Fruit fly (Drosophila melanogaster) whole organism, prepupa: ENCODE data around the gene fon.

Experiments used
- Blimp-1 ChIP-seq: fragments of 200-800 bp; sonication (Bioruptor generic); optimal IDR thresholded peaks from 3 replicates; lab custom pipeline; 2017; ENCODE audit warnings: missing biosample characterization, missing genetic modification characterization, mild to moderate bottlenecking, moderate library complexity, missing genetic modification reagents
- CG10669 ChIP-seq: fragments of 200-800 bp; sonication (Bioruptor generic); optimal IDR thresholded peaks from 3 replicates; lab custom pipeline; 2018; ENCODE audit warnings: missing biosample characterization, mild to moderate bottlenecking, missing genetic modification characterization, moderate library complexity
- CG4318 ChIP-seq: fragments of 200-800 bp; sonication (Bioruptor generic); optimal IDR thresholded peaks from 3 replicates; lab custom pipeline; 2017; ENCODE audit warnings: missing biosample characterization, mild to moderate bottlenecking, missing genetic modification characterization
- CG6792 ChIP-seq: fragments of 200-800 bp; sonication (Bioruptor generic); optimal IDR thresholded peaks from 3 replicates; lab custom pipeline; 2016; ENCODE audit warnings: missing biosample characterization, missing genetic modification characterization
- CG9139 ChIP-seq: fragments of 200-800 bp; sonication (Bioruptor generic); optimal IDR thresholded peaks from 3 replicates; lab custom pipeline; 2017; ENCODE audit warnings: missing biosample characterization, mild to moderate bottlenecking, missing genetic modification characterization
- Eip75B ChIP-seq: fragments of 200-800 bp; sonication (Bioruptor generic); optimal IDR thresholded peaks from 3 replicates; lab custom pipeline; 2016; ENCODE audit warnings: missing biosample characterization, missing genetic modification characterization
- Ets21C ChIP-seq: fragments of 200-800 bp; sonication (Bioruptor generic); optimal IDR thresholded peaks from 3 replicates; lab custom pipeline; 2016; ENCODE audit warnings: missing biosample characterization, missing genetic modification characterization
- Gug ChIP-seq: fragments of 200-800 bp; sonication (Bioruptor generic); IDR thresholded peaks from 2 replicates; pipeline ENCODE4 v1.3.6; 2022; ENCODE audit warnings: missing biosample characterization, missing genetic modification characterization
- Sox102F ChIP-seq: fragments of 200-800 bp; sonication (Bioruptor generic); optimal IDR thresholded peaks from 2 replicates; lab custom pipeline; 2016; ENCODE audit warnings: missing biosample characterization, mild to moderate bottlenecking, missing genetic modification characterization
- acj6 ChIP-seq: fragments of 200-800 bp; sonication (Bioruptor generic); optimal IDR thresholded peaks from 3 replicates; lab custom pipeline; 2016; ENCODE audit warnings: missing biosample characterization, missing genetic modification characterization
- dac ChIP-seq: fragments of 200-800 bp; sonication (Bioruptor generic); optimal IDR thresholded peaks from 2 replicates; lab custom pipeline; 2017; ENCODE audit warnings: missing biosample characterization, mild to moderate bottlenecking, missing genetic modification characterization
- eg ChIP-seq: fragments of 200-800 bp; sonication (Bioruptor generic); IDR thresholded peaks from 3 replicates; pipeline ENCODE4 v1.3.6; 2022; ENCODE audit warnings: missing biosample characterization, missing genetic modification characterization
- fd85E ChIP-seq: fragments of 200-800 bp; sonication (Bioruptor generic); optimal IDR thresholded peaks from 3 replicates; lab custom pipeline; 2016; ENCODE audit warnings: missing biosample characterization, missing genetic modification characterization
- spab ChIP-seq: fragments of 200-800 bp; sonication (Bioruptor generic); optimal IDR thresholded peaks from 2 replicates; lab custom pipeline; 2017; ENCODE audit warnings: missing biosample characterization, mild to moderate bottlenecking, missing genetic modification characterization, missing genetic modification reagents

- no peak for TF ChIP-seq dac (GFP tag; lab: Kevin White, UChicago)
- TF ChIP-seq Sox102F (GFP tag; lab: Kevin White, UChicago), result no peak
- no peak for TF ChIP-seq acj6
- peak; percentile 52; the same call in 1 of the 3 replicates for TF ChIP-seq eg (GFP tag; lab: Robert Waterston, UW)
- TF ChIP-seq spab (GFP tag; lab: Kevin White, UChicago), result no peak
- no peak for TF ChIP-seq fd85E (GFP tag; lab: Kevin White, UChicago)
- TF ChIP-seq Gug (GFP tag; lab: Robert Waterston, UW), result no peak
- no peak for TF ChIP-seq Blimp-1 (GFP tag; lab: Kevin White, UChicago)
- no peak for TF ChIP-seq CG4318
- no peak for TF ChIP-seq CG10669 (GFP tag; lab: Kevin White, UChicago)
- TF ChIP-seq CG9139 (GFP tag; lab: Kevin White, UChicago), result peak; percentile 43
- TF ChIP-seq Ets21C, result no peak
- TF ChIP-seq Eip75B (GFP tag; lab: Kevin White, UChicago), result peak; percentile 17
- no peak for TF ChIP-seq CG6792 (GFP tag; lab: Kevin White, UChicago)
Observed at dm6 chr2L:19426330-19426781, 40.4 kb upstream of the fon start, which contains the start of gene Pax.
